In the genomic region with DNA sequence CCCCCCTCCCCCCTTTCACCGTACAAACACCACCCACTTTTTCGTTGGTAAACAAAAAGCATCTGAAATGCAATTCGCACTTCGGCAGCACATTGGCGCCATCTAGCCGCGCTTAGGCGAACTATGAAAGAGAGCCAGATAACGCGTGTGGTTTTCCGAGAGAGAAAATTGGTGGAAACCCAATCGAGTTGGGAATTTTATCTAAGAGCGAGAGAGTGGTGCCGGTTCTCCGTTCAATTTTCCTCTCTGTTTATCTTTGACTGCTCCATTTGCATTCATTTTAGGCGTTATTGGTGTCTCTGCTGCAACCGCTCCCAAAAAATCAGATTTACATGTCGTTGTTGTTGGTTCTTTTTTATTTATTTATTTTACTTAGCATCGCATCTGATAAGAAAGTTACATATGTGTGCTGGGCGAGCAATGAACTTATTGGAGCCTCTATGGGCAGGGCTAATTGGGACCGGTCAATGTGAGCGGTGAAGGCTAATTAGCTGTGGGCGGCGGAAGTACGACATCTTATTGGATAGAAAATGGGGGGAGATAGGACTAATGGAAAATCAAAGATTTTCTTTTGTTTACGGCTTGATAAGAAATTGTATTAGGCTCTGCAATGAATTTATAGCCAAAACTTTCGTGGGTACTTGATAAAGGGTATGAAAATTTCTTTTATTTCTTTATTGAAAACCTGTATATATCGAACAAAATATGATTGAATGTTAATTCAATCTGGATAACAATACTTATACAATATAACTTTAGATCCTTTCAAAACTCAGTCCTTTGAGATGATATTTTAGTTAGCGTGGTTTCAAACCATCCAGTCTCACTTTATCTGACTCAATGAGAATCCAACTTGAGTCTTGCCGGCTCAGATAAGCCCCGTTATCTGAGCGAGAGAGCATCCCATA, we compare ENCODE assay signal across 1 fruit fly cellular context.
A peak's percentile ranks its signal among the peaks of the same experiment; 100 is the strongest.
TF ChIP-seq lines count a peak whose summit lies in the region.

No protein-coding gene starts in this region.

TF ChIP-seq in whole organism, embryonic, 481 proteins besides CTCF, POLR2A, EP300 and RAD21 (continued from another document):
- peak; percentile 77 for TF ChIP-seq yki (optimal IDR thresholded peaks at IDR 0.05; lab: Kevin White, UChicago)
- TF ChIP-seq CG5180 (GFP tag; optimal IDR thresholded peaks at IDR 0.05; lab: Kevin White, UChicago) = no peak
- no peak for TF ChIP-seq B-H1 (GFP tag; IDR thresholded peaks at IDR 0.05; lab: Robert Waterston, UW)
- peak; percentile 59 for TF ChIP-seq grn (GFP tag; optimal IDR thresholded peaks at IDR 0.05; lab: Kevin White, UChicago)
- peak; percentile 50 for TF ChIP-seq Jarid2 (GFP tag; optimal IDR thresholded peaks at IDR 0.05; lab: Kevin White, UChicago)
- no peak for TF ChIP-seq Eip74EF (GFP tag; optimal IDR thresholded peaks at IDR 0.05; lab: Kevin White, UChicago)
- TF ChIP-seq Chrac-16 (GFP tag; optimal IDR thresholded peaks at IDR 0.05; lab: Kevin White, UChicago) = peak; percentile 10
- no peak for TF ChIP-seq CG14860 (GFP tag; IDR thresholded peaks at IDR 0.05; lab: Robert Waterston, UW; ENCODE audit: partially characterized antibody)
- TF ChIP-seq kni (GFP tag; optimal IDR thresholded peaks at IDR 0.05; lab: Kevin White, UChicago) = peak; percentile 90
- no peak for TF ChIP-seq NC2β (GFP tag; optimal IDR thresholded peaks at IDR 0.05; lab: Kevin White, UChicago)
- TF ChIP-seq CG12155 (GFP tag; optimal IDR thresholded peaks at IDR 0.05; lab: Kevin White, UChicago) = no peak
- 0 out of 2 replicates have a peak, but pooled peaks have one; percentile 5 for TF ChIP-seq Awh (GFP tag; IDR thresholded peaks at IDR 0.05; lab: Robert Waterston, UW)
- TF ChIP-seq CG8290 (GFP tag; optimal IDR thresholded peaks at IDR 0.05; lab: Kevin White, UChicago) = no peak
- no peak for TF ChIP-seq CG8290 (tag; optimal IDR thresholded peaks at IDR 0.05; lab: Kevin White, UChicago)
- TF ChIP-seq CG10321 (GFP tag; IDR thresholded peaks at IDR 0.05; lab: Robert Waterston, UW) = no peak
- TF ChIP-seq CG4617 (GFP tag; optimal IDR thresholded peaks at IDR 0.05; lab: Kevin White, UChicago; ENCODE audit: borderline replicate concordance) = no peak
- no peak for TF ChIP-seq CG12071 (GFP tag; optimal IDR thresholded peaks at IDR 0.05; lab: Kevin White, UChicago)
- TF ChIP-seq Dref (GFP tag; IDR thresholded peaks at IDR 0.05; lab: Robert Waterston, UW) = no peak
- TF ChIP-seq CG34376 (GFP tag; optimal IDR thresholded peaks at IDR 0.05; lab: Kevin White, UChicago) = no peak
- peak; percentile 19 for TF ChIP-seq pita (GFP tag; optimal IDR thresholded peaks at IDR 0.05; lab: Kevin White, UChicago)
- TF ChIP-seq CG17328 (GFP tag; IDR thresholded peaks at IDR 0.05; lab: Robert Waterston, UW) = no peak
- TF ChIP-seq Mad (GFP tag; optimal IDR thresholded peaks at IDR 0.05; lab: Kevin White, UChicago) = no peak
- TF ChIP-seq Taf1 (GFP tag; IDR thresholded peaks at IDR 0.05; lab: Robert Waterston, UW) = no peak
- no peak for TF ChIP-seq cato (GFP tag; optimal IDR thresholded peaks at IDR 0.05; lab: Kevin White, UChicago; ENCODE audit: borderline replicate concordance)
- no peak for TF ChIP-seq bbx (GFP tag; IDR thresholded peaks at IDR 0.05; lab: Robert Waterston, UW; ENCODE audit: partially characterized antibody)
- no peak for TF ChIP-seq B-H2 (GFP tag; optimal IDR thresholded peaks at IDR 0.05; lab: Kevin White, UChicago)
- no peak for TF ChIP-seq zfh2 (GFP tag; optimal IDR thresholded peaks at IDR 0.05; lab: Kevin White, UChicago)
- no peak for TF ChIP-seq zfh1 (GFP tag; IDR thresholded peaks at IDR 0.05; lab: Robert Waterston, UW)
- TF ChIP-seq CG2712 (tag; optimal IDR thresholded peaks at IDR 0.05; lab: Kevin White, UChicago) = peak; percentile 1
- no peak for TF ChIP-seq Sox100B (GFP tag; optimal IDR thresholded peaks at IDR 0.05; lab: Kevin White, UChicago)
- no peak for TF ChIP-seq CG18262 (tag; optimal IDR thresholded peaks at IDR 0.05; lab: Kevin White, UChicago)
- TF ChIP-seq Side (GFP tag; optimal IDR thresholded peaks at IDR 0.05; lab: Kevin White, UChicago) = no peak
- peak in 1 of 2 experiments; percentile 9 for TF ChIP-seq bsh (GFP tag; optimal IDR thresholded peaks at IDR 0.05; lab: Kevin White, UChicago)
- no peak for TF ChIP-seq Oaz (GFP tag; IDR thresholded peaks at IDR 0.05; lab: Robert Waterston, UW)
- TF ChIP-seq CG10462 (GFP tag; optimal IDR thresholded peaks at IDR 0.05; lab: Kevin White, UChicago) = no peak
- TF ChIP-seq usp (GFP tag; optimal IDR thresholded peaks at IDR 0.05; lab: Kevin White, UChicago) = no peak
- TF ChIP-seq Oli (tag; optimal IDR thresholded peaks at IDR 0.05; lab: Kevin White, UChicago) = no peak
- TF ChIP-seq unc-4 (GFP tag; IDR thresholded peaks at IDR 0.05; lab: Robert Waterston, UW; ENCODE audit: partially characterized antibody) = no peak
- TF ChIP-seq zen2 (GFP tag; IDR thresholded peaks at IDR 0.05; lab: Robert Waterston, UW; ENCODE audit: partially characterized antibody) = 0 out of 3 replicates have a peak, but pooled peaks have one; percentile 36
- TF ChIP-seq CG8924 (tag; optimal IDR thresholded peaks at IDR 0.05; lab: Kevin White, UChicago) = peak; percentile 1
- TF ChIP-seq hth (optimal IDR thresholded peaks at IDR 0.05; lab: Kevin White, UChicago) = no peak
- TF ChIP-seq Gsc (GFP tag; IDR thresholded peaks at IDR 0.05; lab: Robert Waterston, UW) = no peak
- no peak for TF ChIP-seq fd102C (GFP tag; optimal IDR thresholded peaks at IDR 0.05; lab: Kevin White, UChicago)
- 0 out of 2 replicates have a peak, but pooled peaks have one; percentile 18 for TF ChIP-seq sna (GFP tag; IDR thresholded peaks at IDR 0.05; lab: Robert Waterston, UW; ENCODE audit: partially characterized antibody)
- TF ChIP-seq tna (GFP tag; IDR thresholded peaks at IDR 0.05; lab: Robert Waterston, UW; ENCODE audit: partially characterized antibody) = no peak
- peak; percentile 20 for TF ChIP-seq stwl (tag; optimal IDR thresholded peaks at IDR 0.05; lab: Kevin White, UChicago)
- TF ChIP-seq CG12219 (GFP tag; optimal IDR thresholded peaks at IDR 0.05; lab: Kevin White, UChicago) = peak; percentile 13
- peak; percentile 98 for TF ChIP-seq z (GFP tag; IDR thresholded peaks at IDR 0.05; lab: Robert Waterston, UW)
- no peak for TF ChIP-seq CG8388 (GFP tag; optimal IDR thresholded peaks at IDR 0.05; lab: Kevin White, UChicago)
- TF ChIP-seq CG12299 (tag; optimal IDR thresholded peaks at IDR 0.05; lab: Kevin White, UChicago) = no peak
- TF ChIP-seq ci (GFP tag; IDR thresholded peaks at IDR 0.05; lab: Robert Waterston, UW) = peak; percentile 70; the same call in 2 of the 3 replicates
- TF ChIP-seq CG7928 (GFP tag; optimal IDR thresholded peaks at IDR 0.05; lab: Kevin White, UChicago) = no peak
- peak; percentile 53 for TF ChIP-seq abd-A (tag; optimal IDR thresholded peaks at IDR 0.05; lab: Kevin White, UChicago)
- no peak for TF ChIP-seq CG11093 (GFP tag; IDR thresholded peaks at IDR 0.05; lab: Robert Waterston, UW)
- TF ChIP-seq Med (GFP tag; lab: Kevin White, UChicago) = peak; percentile 6
- TF ChIP-seq CoRest (tag; optimal IDR thresholded peaks at IDR 0.05; lab: Kevin White, UChicago) = no peak
- no peak for TF ChIP-seq CG31441 (GFP tag; IDR thresholded peaks at IDR 0.05; lab: Robert Waterston, UW)
- TF ChIP-seq Xbp1 (GFP tag; optimal IDR thresholded peaks at IDR 0.05; lab: Kevin White, UChicago) = no peak
- TF ChIP-seq sens (GFP tag; lab: Kevin White, UChicago) = peak; percentile 82
- TF ChIP-seq so (GFP tag; IDR thresholded peaks at IDR 0.05; lab: Robert Waterston, UW) = 0 out of 3 replicates have a peak, but pooled peaks have one; percentile 28
- peak; percentile 71 for TF ChIP-seq chm (GFP tag; IDR thresholded peaks at IDR 0.05; lab: Robert Waterston, UW)
- TF ChIP-seq CG4854 (GFP tag; optimal IDR thresholded peaks at IDR 0.05; lab: Kevin White, UChicago) = no peak
- peak; percentile 46; the same call in 1 of the 2 replicates for TF ChIP-seq CG32532 (GFP tag; IDR thresholded peaks at IDR 0.05; lab: Robert Waterston, UW)
- no peak for TF ChIP-seq CG4707 (GFP tag; optimal IDR thresholded peaks at IDR 0.05; lab: Kevin White, UChicago)
- TF ChIP-seq Asciz (GFP tag; optimal IDR thresholded peaks at IDR 0.05; lab: Kevin White, UChicago) = no peak
- TF ChIP-seq CG6791 (GFP tag; IDR thresholded peaks at IDR 0.05; lab: Robert Waterston, UW; ENCODE audit: partially characterized antibody) = peak; percentile 44; the same call in 1 of the 3 replicates
- TF ChIP-seq nerfin-2 (GFP tag; IDR thresholded peaks at IDR 0.05; lab: Robert Waterston, UW; ENCODE audit: partially characterized antibody) = 0 out of 2 replicates have a peak, but pooled peaks have one; percentile 16
- peak; percentile 69 for TF ChIP-seq CG4360 (GFP tag; IDR thresholded peaks at IDR 0.05; lab: Robert Waterston, UW)
- peak; percentile 24; the same call in 1 of the 2 replicates for TF ChIP-seq Rfx (GFP tag; IDR thresholded peaks at IDR 0.05; lab: Robert Waterston, UW)
- TF ChIP-seq Vsx1 (GFP tag; optimal IDR thresholded peaks at IDR 0.05; lab: Kevin White, UChicago) = peak; percentile 91
- peak; percentile 31 for TF ChIP-seq fd64A (GFP tag; optimal IDR thresholded peaks at IDR 0.05; lab: Kevin White, UChicago)
- TF ChIP-seq BEAF-32 (GFP tag; optimal IDR thresholded peaks at IDR 0.05; lab: Kevin White, UChicago) = no peak
- TF ChIP-seq Ptx1 (GFP tag; IDR thresholded peaks at IDR 0.05; lab: Robert Waterston, UW) = no peak
- TF ChIP-seq cg (GFP tag; optimal IDR thresholded peaks at IDR 0.05; lab: Kevin White, UChicago) = peak; percentile 18
- no peak for TF ChIP-seq sug (tag; optimal IDR thresholded peaks at IDR 0.05; lab: Kevin White, UChicago)
- TF ChIP-seq Mrtf (GFP tag; IDR thresholded peaks at IDR 0.05; lab: Robert Waterston, UW) = no peak
- 0 out of 3 replicates have a peak, but pooled peaks have one; percentile 5 for TF ChIP-seq sr (GFP tag; IDR thresholded peaks at IDR 0.05; lab: Robert Waterston, UW)
- TF ChIP-seq CG3726 (GFP tag; IDR thresholded peaks at IDR 0.05; lab: Robert Waterston, UW) = no peak
- no peak for TF ChIP-seq Hr3 (GFP tag; optimal IDR thresholded peaks at IDR 0.05; lab: Kevin White, UChicago)
- 0 out of 2 replicates have a peak, but pooled peaks have one; percentile 26 for TF ChIP-seq Drgx (GFP tag; IDR thresholded peaks at IDR 0.05; lab: Robert Waterston, UW)
- TF ChIP-seq CG42726 (GFP tag; IDR thresholded peaks at IDR 0.05; lab: Robert Waterston, UW; ENCODE audit: partially characterized antibody) = no peak
- TF ChIP-seq CG13287 (GFP tag; IDR thresholded peaks at IDR 0.05; lab: Robert Waterston, UW; ENCODE audit: partially characterized antibody) = peak; percentile 33; the same call in 1 of the 2 replicates
- no peak for TF ChIP-seq CG7987 (GFP tag; optimal IDR thresholded peaks at IDR 0.05; lab: Kevin White, UChicago)
- peak; percentile 82 for TF ChIP-seq Elba2 (GFP tag; optimal IDR thresholded peaks at IDR 0.05; lab: Kevin White, UChicago)
- peak; percentile 1 for TF ChIP-seq CG31365 (tag; optimal IDR thresholded peaks at IDR 0.05; lab: Kevin White, UChicago)
- peak in 1 of 2 experiments; percentile 84 for TF ChIP-seq eve (GFP tag; optimal IDR thresholded peaks at IDR 0.05; lab: Kevin White, UChicago)
- TF ChIP-seq CG7745 (tag; optimal IDR thresholded peaks at IDR 0.05; lab: Kevin White, UChicago) = no peak
- peak; percentile 44 for TF ChIP-seq zen (tag; optimal IDR thresholded peaks at IDR 0.05; lab: Kevin White, UChicago)
- TF ChIP-seq D (optimal IDR thresholded peaks at IDR 0.05; lab: Kevin White, UChicago) = no peak
- TF ChIP-seq D (GFP tag; optimal IDR thresholded peaks at IDR 0.05; lab: Kevin White, UChicago) = no peak
- TF ChIP-seq gfzf (GFP tag; optimal IDR thresholded peaks at IDR 0.05; lab: Kevin White, UChicago) = no peak
- no peak for TF ChIP-seq Antp (GFP tag; optimal IDR thresholded peaks at IDR 0.05; lab: Kevin White, UChicago)
- no peak for TF ChIP-seq Spps (tag; optimal IDR thresholded peaks at IDR 0.05; lab: Kevin White, UChicago)
- TF ChIP-seq Ada2b (GFP tag; IDR thresholded peaks at IDR 0.05; lab: Robert Waterston, UW) = no peak
- peak; percentile 80; the same call in 2 of the 4 replicates for TF ChIP-seq chinmo (GFP tag; IDR thresholded peaks at IDR 0.05; lab: Robert Waterston, UW; ENCODE audit: partially characterized antibody)
- no peak for TF ChIP-seq Tbp (GFP tag; optimal IDR thresholded peaks at IDR 0.05; lab: Kevin White, UChicago)
- no peak for TF ChIP-seq dati (GFP tag; IDR thresholded peaks at IDR 0.05; lab: Robert Waterston, UW)
- no peak for TF ChIP-seq mam (GFP tag; optimal IDR thresholded peaks at IDR 0.05; lab: Kevin White, UChicago)
- TF ChIP-seq Neu2 (GFP tag; optimal IDR thresholded peaks at IDR 0.05; lab: Kevin White, UChicago; ENCODE audit: borderline replicate concordance) = no peak
- no peak for TF ChIP-seq CG6254 (GFP tag; optimal IDR thresholded peaks at IDR 0.05; lab: Kevin White, UChicago)
- no peak for TF ChIP-seq CG8089 (GFP tag; optimal IDR thresholded peaks at IDR 0.05; lab: Kevin White, UChicago)
- peak; percentile 18; the same call in 1 of the 2 replicates for TF ChIP-seq Atf6 (GFP tag; IDR thresholded peaks at IDR 0.05; lab: Robert Waterston, UW)
- peak; percentile 42; the same call in 1 of the 3 replicates for TF ChIP-seq Opbp (GFP tag; IDR thresholded peaks at IDR 0.05; lab: Robert Waterston, UW; ENCODE audit: partially characterized antibody)
- TF ChIP-seq HLHmδ (GFP tag; optimal IDR thresholded peaks at IDR 0.05; lab: Kevin White, UChicago) = peak; percentile 84
- no peak for TF ChIP-seq CG10147 (GFP tag; optimal IDR thresholded peaks at IDR 0.05; lab: Kevin White, UChicago)
- peak; percentile 7 for TF ChIP-seq CG9437 (GFP tag; optimal IDR thresholded peaks at IDR 0.05; lab: Kevin White, UChicago)
- no peak; the same call in 2 of the 3 replicates for TF ChIP-seq CG34422 (GFP tag; IDR thresholded peaks at IDR 0.05; lab: Robert Waterston, UW)
- TF ChIP-seq vvl (GFP tag; IDR thresholded peaks at IDR 0.05; lab: Robert Waterston, UW) = peak; percentile 51; the same call in 1 of the 2 replicates
- TF ChIP-seq shn (GFP tag; optimal IDR thresholded peaks at IDR 0.05; lab: Kevin White, UChicago) = no peak
- TF ChIP-seq insv (GFP tag; optimal IDR thresholded peaks at IDR 0.05; lab: Kevin White, UChicago) = peak; percentile 81 to 99
